Worm (Caenorhabditis elegans): Measurements from ENCODE around the gene T15H9.5.

ce11 chrII:9574406-9574805, 36.8 kb downstream of the T15H9.5 start:
- TF ChIP-seq ref-1 (GFP tag; conservative IDR thresholded peaks at IDR 0.05) = no peak
- TF ChIP-seq klf-2 (GFP tag; conservative IDR thresholded peaks at IDR 0.05) = no peak
- TF ChIP-seq ztf-23 (GFP tag; IDR thresholded peaks at IDR 0.05) = no peak
- TF ChIP-seq ztf-29 (GFP tag; IDR thresholded peaks at IDR 0.05) = no peak
- TF ChIP-seq med-1 (GFP tag; optimal IDR thresholded peaks at IDR 0.05; ENCODE audit: insufficient read depth) = no peak
- TF ChIP-seq flt-1 (GFP tag; IDR thresholded peaks at IDR 0.05) = no peak
- no peak for TF ChIP-seq cog-1 (tag; optimal IDR thresholded peaks at IDR 0.05)
- TF ChIP-seq T22C8.4 (GFP tag; IDR thresholded peaks at IDR 0.05) = no peak

All from whole organism, midembryonic.